Fruit fly (Drosophila melanogaster): Measurements from ENCODE around the gene cal1.
A peak's percentile ranks its signal among the peaks of the same experiment; 100 is the strongest.

Gene cal1

dm6 chr3R:17060244-17060664 is 27.8 kb upstream of the cal1 start (continued):
- TF ChIP-seq fd96Cb (tag; optimal IDR thresholded peaks at IDR 0.05) (peak; percentile 62), cg (GFP tag; optimal IDR thresholded peaks at IDR 0.05) (no peak), CG16863 (GFP tag; optimal IDR thresholded peaks at IDR 0.05) (peak; percentile 44), CG9215 (GFP tag; IDR thresholded peaks at IDR 0.05) (0 out of 2 replicates have a peak, but pooled peaks have one; percentile 17), CG1529 (GFP tag; optimal IDR thresholded peaks at IDR 0.05) (peak; percentile 46), CG2120 (GFP tag; optimal IDR thresholded peaks at IDR 0.05) (peak; percentile 63), phol (tag; optimal IDR thresholded peaks at IDR 0.05) (peak; percentile 66), Eip74EF (GFP tag; optimal IDR thresholded peaks at IDR 0.05) (peak in 1 of 2 experiments; percentile 21), CG3726 (GFP tag; IDR thresholded peaks at IDR 0.05) (0 out of 3 replicates have a peak, but pooled peaks have one; percentile 33), gem (tag; optimal IDR thresholded peaks at IDR 0.05) (peak; percentile 72), Dll (GFP tag; IDR thresholded peaks at IDR 0.05; ENCODE audit: partially characterized antibody) (no peak), CG9797 (GFP tag; optimal IDR thresholded peaks at IDR 0.05) (no peak), CG12391 (tag; optimal IDR thresholded peaks at IDR 0.05) (peak; percentile 62), Hr78 (GFP tag; optimal IDR thresholded peaks at IDR 0.05) (peak in 1 of 2 experiments; percentile 5), Rfx (GFP tag; IDR thresholded peaks at IDR 0.05) (peak; percentile 9; the same call in 1 of the 2 replicates), CG9727 (GFP tag; optimal IDR thresholded peaks at IDR 0.05) (peak; percentile 51), cato (GFP tag; optimal IDR thresholded peaks at IDR 0.05; ENCODE audit: borderline replicate concordance) (no peak), CG14441 (GFP tag; IDR thresholded peaks at IDR 0.05) (peak; percentile 32; the same call in 1 of the 2 replicates), mam (GFP tag; optimal IDR thresholded peaks at IDR 0.05) (peak; percentile 48), lmd (GFP tag; IDR thresholded peaks at IDR 0.05) (peak; percentile 43), ci (GFP tag; IDR thresholded peaks at IDR 0.05) (0 out of 3 replicates have a peak, but pooled peaks have one; percentile 7), CG10654 (GFP tag; optimal IDR thresholded peaks at IDR 0.05) (peak; percentile 46), bsh (GFP tag; optimal IDR thresholded peaks at IDR 0.05) (peak; percentile 49 to 53), CG43689 (GFP tag; IDR thresholded peaks at IDR 0.05) (no peak), Antp (GFP tag; optimal IDR thresholded peaks at IDR 0.05) (peak; percentile 26), CG13424 (tag; optimal IDR thresholded peaks at IDR 0.05) (peak; percentile 60), CG9876 (GFP tag; optimal IDR thresholded peaks at IDR 0.05) (no peak), dan (GFP tag; IDR thresholded peaks at IDR 0.05) (no peak), Tbp (GFP tag; optimal IDR thresholded peaks at IDR 0.05) (no peak), CG30403 (GFP tag; optimal IDR thresholded peaks at IDR 0.05) (peak; percentile 73), Asciz (GFP tag; optimal IDR thresholded peaks at IDR 0.05) (peak; percentile 69), Dek (tag; optimal IDR thresholded peaks at IDR 0.05) (peak; percentile 19), sqz (GFP tag; optimal IDR thresholded peaks at IDR 0.05) (no peak), vfl (GFP tag; optimal IDR thresholded peaks at IDR 0.05) (no peak), sob (GFP tag; IDR thresholded peaks at IDR 0.05) (no peak), dm (GFP tag; optimal IDR thresholded peaks at IDR 0.05) (no peak), CG7928 (GFP tag; optimal IDR thresholded peaks at IDR 0.05) (no peak), br (optimal IDR thresholded peaks at IDR 0.05) (no peak), CG3281 (GFP tag; optimal IDR thresholded peaks at IDR 0.05) (peak; percentile 55), pum (GFP tag; optimal IDR thresholded peaks at IDR 0.05) (peak; percentile 33), unc-4 (GFP tag; IDR thresholded peaks at IDR 0.05; ENCODE audit: partially characterized antibody) (no peak), gsb-n (tag; optimal IDR thresholded peaks at IDR 0.05) (peak; percentile 32), MESR4 (GFP tag; optimal IDR thresholded peaks at IDR 0.05) (no peak), CG2875 (GFP tag; optimal IDR thresholded peaks at IDR 0.05) (peak; percentile 33), Ets65A (GFP tag) (peak; percentile 83), az2 (GFP tag; optimal IDR thresholded peaks at IDR 0.05) (peak; percentile 39), CG34422 (GFP tag; IDR thresholded peaks at IDR 0.05) (0 out of 3 replicates have a peak, but pooled peaks have one; percentile 28), Fer3 (tag; optimal IDR thresholded peaks at IDR 0.05) (no peak), Ssrp (tag; optimal IDR thresholded peaks at IDR 0.05) (peak; percentile 66), Fer2 (tag; optimal IDR thresholded peaks at IDR 0.05) (peak; percentile 14)

Measured in whole organism, embryonic.